Worm (Caenorhabditis elegans): ENCODE data around the gene F07C3.16.

- TF ChIP-seq ama-1 (optimal IDR thresholded peaks at IDR 0.05), result no peak
- no peak for TF ChIP-seq hnd-1 (tag; optimal IDR thresholded peaks at IDR 0.05)
- no peak for TF ChIP-seq ceh-36 (tag; optimal IDR thresholded peaks at IDR 0.05)
- TF ChIP-seq B0310.2 (tag; optimal IDR thresholded peaks at IDR 0.05), result no peak
- no peak for TF ChIP-seq sea-1 (GFP tag; conservative IDR thresholded peaks at IDR 0.05)
- no peak for TF ChIP-seq flt-1 (GFP tag; IDR thresholded peaks at IDR 0.05)
- TF ChIP-seq hmg-4 (GFP tag; optimal IDR thresholded peaks at IDR 0.05), result no peak
- no peak for TF ChIP-seq F13C5.2 (tag; optimal IDR thresholded peaks at IDR 0.05)
- no peak for TF ChIP-seq hmbx-1 (tag; optimal IDR thresholded peaks at IDR 0.05)
- no peak for TF ChIP-seq tbx-11 (GFP tag; IDR thresholded peaks at IDR 0.05)
Measured at ce11 chrV:9217158-9217557, 40.2 kb downstream of the F07C3.16 start, which contains the start of gene pacs-1.

Measured in whole organism, early embryonic.